Worm (Caenorhabditis elegans) whole organism, L2 larva: Measurements from ENCODE around the gene srh-5.

Source experiments
- ama-1 ChIP-seq: fragments of 150-350 bp; optimal IDR thresholded peaks from 2 replicates; lab custom pipeline; 2018; ENCODE audit warnings: inconsistent platforms
- fos-1 ChIP-seq: fragments of 150-350 bp; optimal IDR thresholded peaks from 2 replicates; lab custom pipeline; 2014; ENCODE audit warnings: missing biosample characterization, missing genetic modification characterization
- lin-13 ChIP-seq: fragments of 150-350 bp; optimal IDR thresholded peaks from 2 replicates; lab custom pipeline; 2014; ENCODE audit warnings: missing biosample characterization, missing genetic modification reagents, missing genetic modification characterization
- zag-1 ChIP-seq: fragments of 150-350 bp; optimal IDR thresholded peaks from 2 replicates; lab custom pipeline; 2014; ENCODE audit warnings: missing biosample characterization, missing genetic modification characterization
- ztf-11 ChIP-seq: sonication (generic microtip); optimal IDR thresholded peaks from 2 replicates; lab custom pipeline; 2017; ENCODE audit warnings: missing biosample characterization, missing genetic modification characterization

DNA sequence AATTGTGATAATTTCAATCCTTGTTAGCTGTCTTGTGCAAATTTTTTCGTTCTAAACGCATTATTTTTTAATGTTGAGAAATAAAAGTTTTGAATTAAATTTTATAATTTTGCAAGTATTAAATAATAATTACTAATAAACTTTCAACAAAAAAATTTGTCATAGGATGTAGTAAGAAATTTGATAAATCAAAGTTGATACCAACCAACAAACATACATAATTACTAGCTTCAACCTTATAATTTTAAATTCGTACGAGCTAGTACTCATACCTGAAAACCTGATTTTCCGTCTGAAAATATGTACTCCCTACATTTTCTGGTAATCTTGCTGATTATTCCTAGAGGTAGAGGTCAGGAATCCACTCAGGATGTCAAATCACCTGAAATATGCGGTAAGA lies 34.4 kb upstream of the srh-5 start, which contains the start of gene irld-44:
- TF ChIP-seq lin-13 (GFP tag; lab: Kevin White, UChicago) = no peak
- no peak for TF ChIP-seq ztf-11 (tag; lab: Kevin White, UChicago)
- no peak for TF ChIP-seq ama-1
- no peak for TF ChIP-seq fos-1
- no peak for TF ChIP-seq zag-1 (tag; lab: Kevin White, UChicago)
